Worm (Caenorhabditis elegans): Measurements from ENCODE around the gene F54D12.2.

DNA sequence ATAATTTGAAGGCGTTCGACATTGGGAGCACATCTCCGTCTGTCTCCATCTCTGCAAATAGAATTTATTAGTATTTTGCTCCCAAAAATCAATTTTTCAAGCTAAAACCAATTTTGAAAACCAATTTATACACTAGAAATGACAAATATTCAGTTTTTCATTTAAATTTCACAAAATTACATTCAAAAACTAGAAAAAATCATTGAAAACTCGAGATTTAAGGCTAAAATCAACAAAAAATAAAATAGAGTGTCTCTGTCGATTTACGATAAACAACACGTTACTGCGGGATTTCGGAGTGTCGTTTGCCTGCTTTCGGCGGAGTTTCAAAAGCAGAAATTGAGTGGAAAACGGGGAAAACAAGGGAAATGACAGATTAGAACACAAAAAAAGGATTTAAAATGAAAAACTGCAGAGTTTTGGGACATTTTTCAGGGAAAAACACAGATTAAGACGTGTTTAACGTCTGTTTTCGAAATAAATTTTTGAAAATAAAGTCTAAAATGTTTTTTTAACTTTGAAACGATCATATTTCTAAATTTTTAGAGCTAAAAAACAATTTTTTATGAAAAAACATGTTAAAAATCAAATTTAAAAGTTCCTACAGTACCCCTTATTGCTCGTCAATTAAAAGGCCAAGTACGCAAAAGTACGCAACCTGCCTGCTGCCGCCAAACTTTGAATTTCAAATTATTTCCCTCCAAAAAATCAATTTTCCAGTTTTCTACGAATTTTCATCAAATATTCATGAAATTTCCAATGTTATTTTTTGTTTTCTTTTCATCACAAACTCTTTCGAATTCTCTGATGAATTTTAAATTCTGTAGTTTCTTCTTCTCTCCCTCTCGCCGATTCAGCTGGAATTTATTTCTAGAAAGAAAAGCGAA, 39.2 kb downstream of the F54D12.2 start, which contains the start of gene nol-6:
- TF ChIP-seq ref-1 (GFP tag; conservative IDR thresholded peaks at IDR 0.05) = no peak
- TF ChIP-seq med-1 (GFP tag; optimal IDR thresholded peaks at IDR 0.05; ENCODE audit: insufficient read depth) = no peak
- no peak for TF ChIP-seq tab-1 (GFP tag; IDR thresholded peaks at IDR 0.05)
- peak; percentile 36; the same call in 1 of the 2 replicates for TF ChIP-seq flt-1 (GFP tag; IDR thresholded peaks at IDR 0.05)

All from whole organism, midembryonic.